Worm (Caenorhabditis elegans): ENCODE data around the gene taf-11.3.

The taf-11.3 gene

DNA sequence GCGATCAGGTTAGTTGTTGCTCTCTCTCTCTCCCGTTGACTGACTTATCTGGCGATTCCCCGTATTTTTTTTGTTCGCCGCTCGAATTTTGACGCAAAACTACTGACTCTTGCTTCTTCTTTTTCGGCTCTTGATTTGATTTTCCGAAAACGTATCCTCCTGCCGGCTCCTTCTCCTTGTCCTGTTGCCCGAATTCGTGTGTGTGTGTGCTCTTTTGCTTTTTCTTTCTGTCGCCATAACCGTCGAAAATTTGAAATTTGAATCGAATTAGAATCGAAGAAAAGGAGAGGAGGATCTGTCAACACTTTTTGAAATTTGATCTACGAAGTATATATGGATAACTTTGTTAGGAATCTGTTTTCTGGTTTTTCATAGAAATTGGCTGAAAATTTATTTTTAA is 7.5 kb upstream of the taf-11.3 start:
- no peak for TF ChIP-seq unc-62 (GFP tag; optimal IDR thresholded peaks at IDR 0.05)

DNA sequence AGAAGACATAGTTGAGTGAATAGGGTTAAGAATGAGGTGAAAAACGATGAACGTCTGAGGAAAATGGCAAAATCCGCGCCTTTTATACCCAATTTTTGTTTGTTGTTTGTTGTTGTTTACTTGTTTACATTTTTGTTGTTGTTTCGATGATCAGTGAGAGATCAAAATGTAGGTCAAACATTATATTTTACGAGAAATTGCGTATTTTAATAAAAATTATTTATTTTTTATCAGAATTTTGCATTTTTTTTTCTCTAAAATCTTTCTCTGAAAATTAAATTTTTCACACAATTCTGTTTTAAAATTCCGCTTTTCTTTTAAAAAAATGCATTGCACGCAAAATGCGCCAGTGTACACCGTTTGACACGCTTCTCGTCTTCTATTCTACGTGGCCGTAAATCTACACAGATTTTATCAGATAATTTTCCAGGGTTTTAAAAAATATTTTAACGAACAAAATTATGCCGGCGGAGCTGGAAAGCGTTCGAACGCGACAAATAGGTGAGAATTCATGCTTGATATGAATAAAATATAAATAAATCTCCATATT is 1.7 kb upstream of the taf-11.3 start, which contains the start of the genes sip-1 and sly-1:
sip-1 (minus strand) TSS at position 103 of the 550 bp plus-strand sequence.
sly-1 (plus strand) TSS at position 360 of the 550 bp plus-strand sequence.
- no peak for TF ChIP-seq unc-62 (GFP tag; optimal IDR thresholded peaks at IDR 0.05)

- no peak for TF ChIP-seq unc-62 (GFP tag; optimal IDR thresholded peaks at IDR 0.05)
Observed at ce11 chrIII:10505943-10506698, 1.1 kb upstream of the taf-11.3 start.

ce11 chrIII:10503753-10504152 is 1.3 kb downstream of the taf-11.3 start, which contains the start of gene rab-33:
Gene rab-33, minus strand, starts transcription at chrIII:10503853.
- TF ChIP-seq unc-62 (GFP tag; optimal IDR thresholded peaks at IDR 0.05), result no peak

- TF ChIP-seq unc-62 (GFP tag; optimal IDR thresholded peaks at IDR 0.05), result no peak
Observed at ce11 chrIII:10488052-10488451, 17.0 kb downstream of the taf-11.3 start, which contains the start of gene ptr-25. Gene ptr-25, plus strand, starts transcription at chrIII:10488124.

ce11 chrIII:10486455-10486854 is 18.6 kb downstream of the taf-11.3 start:
- no peak for TF ChIP-seq unc-62 (GFP tag; optimal IDR thresholded peaks at IDR 0.05)

DNA sequence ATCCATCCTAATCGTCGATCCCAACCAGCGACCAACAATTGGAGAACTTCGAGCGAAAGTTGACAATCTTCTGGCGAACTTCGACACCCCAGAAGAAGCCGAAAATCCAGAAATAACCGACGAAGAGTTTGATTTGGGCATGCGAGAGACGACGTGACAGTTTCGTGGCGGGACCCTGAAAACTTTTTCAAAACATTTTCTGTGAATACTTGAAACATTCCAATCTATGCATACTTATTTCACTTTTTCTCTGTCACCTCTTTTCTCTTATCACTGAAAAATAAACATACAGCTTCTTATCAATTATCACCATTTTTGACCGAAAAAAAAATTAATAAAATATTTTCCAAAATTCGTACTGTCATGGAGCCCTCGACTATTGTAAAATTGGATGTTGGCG is 23.1 kb downstream of the taf-11.3 start, which contains the start of gene D2045.8:
D2045.8 (plus strand) TSS at position 301 of the 400 bp plus-strand sequence.
- TF ChIP-seq unc-62 (GFP tag; optimal IDR thresholded peaks at IDR 0.05), result no peak

DNA sequence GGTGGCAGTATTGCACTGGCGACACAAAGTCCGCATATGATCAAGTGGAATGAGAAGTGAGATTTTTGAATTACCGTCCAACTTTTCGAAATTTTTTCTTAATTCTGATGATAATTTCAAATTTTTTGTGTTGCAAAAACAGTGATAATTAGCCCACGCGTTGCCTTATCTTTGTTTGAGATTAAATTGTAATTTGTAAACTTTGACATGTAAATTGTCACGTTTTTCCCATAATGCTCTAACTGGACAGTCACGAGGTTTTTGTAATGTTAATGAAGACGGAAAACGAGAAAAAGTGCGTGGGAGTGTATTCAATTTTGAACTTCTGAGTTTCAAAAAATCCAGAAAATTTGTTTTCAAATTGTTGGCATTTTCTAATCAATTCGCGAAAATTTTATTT is 23.6 kb downstream of the taf-11.3 start:
- no peak for TF ChIP-seq unc-62 (GFP tag; optimal IDR thresholded peaks at IDR 0.05)

- no peak for TF ChIP-seq unc-62 (GFP tag; optimal IDR thresholded peaks at IDR 0.05)
Observed at ce11 chrIII:10479180-10479579, 25.9 kb downstream of the taf-11.3 start, which contains the start of gene D2045.7. Gene D2045.7, plus strand, starts transcription at chrIII:10479480.

ce11 chrIII:10474945-10475344 is 30.1 kb downstream of the taf-11.3 start, which contains the start of gene D2045.9:
Gene D2045.9, plus strand, starts transcription at chrIII:10475245.
- TF ChIP-seq unc-62 (GFP tag; optimal IDR thresholded peaks at IDR 0.05), result no peak

- no peak for TF ChIP-seq unc-62 (GFP tag; optimal IDR thresholded peaks at IDR 0.05)
Observed at ce11 chrIII:10470927-10471326, 34.1 kb downstream of the taf-11.3 start, which contains the start of gene cul-1. Gene cul-1, plus strand, starts transcription at chrIII:10471237.

- no peak for TF ChIP-seq unc-62 (GFP tag; optimal IDR thresholded peaks at IDR 0.05)
Observed at ce11 chrIII:10469574-10470055, 35.4 kb downstream of the taf-11.3 start, which contains the start of gene D2045.5. Gene D2045.5, minus strand, starts transcription at chrIII:10469624.

- TF ChIP-seq unc-62 (GFP tag; optimal IDR thresholded peaks at IDR 0.05), result no peak
Observed at ce11 chrIII:10464455-10464854, 40.6 kb downstream of the taf-11.3 start.

- TF ChIP-seq unc-62 (GFP tag; optimal IDR thresholded peaks at IDR 0.05), result no peak
Observed at ce11 chrIII:10463653-10464052, 41.4 kb downstream of the taf-11.3 start.

DNA sequence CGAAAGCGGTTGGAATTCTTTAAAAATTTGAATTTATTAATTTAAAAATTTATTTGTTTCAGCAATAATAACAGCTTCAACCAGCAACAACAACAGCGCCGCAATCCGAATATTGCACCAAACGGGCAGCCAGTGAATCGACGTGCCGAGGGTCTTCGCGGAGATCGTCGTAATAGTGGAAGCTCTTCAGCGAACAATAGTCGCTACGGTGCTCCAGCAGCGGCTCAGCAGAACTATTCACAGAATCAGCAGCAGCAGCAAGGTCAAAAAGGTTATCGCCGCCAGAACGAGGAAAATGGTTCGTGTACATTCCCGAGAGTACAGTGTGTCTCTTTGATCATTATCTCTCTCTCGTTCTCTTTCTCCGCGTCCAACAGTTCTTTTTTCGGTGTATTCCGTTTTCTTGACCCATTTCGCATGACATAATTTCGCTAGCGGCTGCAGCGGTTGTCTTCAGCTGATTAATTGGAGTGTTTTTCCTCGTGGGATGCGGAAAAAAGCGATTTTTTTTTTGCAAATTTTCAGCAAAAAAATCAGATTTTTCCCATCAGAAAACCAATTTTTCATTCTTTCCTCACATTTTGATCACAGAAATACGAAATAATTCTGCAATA is 42.0 kb downstream of the taf-11.3 start:
- no peak for TF ChIP-seq unc-62 (GFP tag; optimal IDR thresholded peaks at IDR 0.05)

- TF ChIP-seq unc-62 (GFP tag; optimal IDR thresholded peaks at IDR 0.05), result no peak
Observed at ce11 chrIII:10461164-10461546, 43.9 kb downstream of the taf-11.3 start, which contains the start of gene atx-2. Gene atx-2, plus strand, starts transcription at chrIII:10461389.

All from whole organism, dauer.